Worm (Caenorhabditis elegans): ENCODE data around the gene C54G10.1.

C54G10.1 gene

DNA sequence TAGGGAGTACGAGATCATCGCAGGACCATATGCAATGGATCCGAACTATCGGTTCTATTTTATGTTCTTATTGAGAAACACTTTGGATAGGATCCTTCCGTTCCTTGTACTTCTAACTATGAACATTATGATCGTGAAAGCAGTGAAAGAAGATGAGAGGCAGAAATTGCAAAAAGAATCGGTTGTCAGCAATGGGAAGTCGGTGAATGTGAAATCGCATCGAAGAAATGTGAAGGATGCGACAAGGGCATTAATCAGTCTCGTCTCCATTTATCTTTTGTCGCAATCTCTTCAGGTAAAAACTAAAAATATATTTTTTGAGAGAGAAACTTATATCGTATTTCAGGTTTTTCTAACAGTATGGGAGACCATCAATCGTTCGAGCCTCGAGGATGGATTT, 42.0 kb downstream of the C54G10.1 start:
- TF ChIP-seq blmp-1 (tag; optimal IDR thresholded peaks at IDR 0.05) (peak; percentile 58), nhr-85 (tag) (peak; percentile 71), egl-13 (tag; optimal IDR thresholded peaks at IDR 0.05) (no peak)

DNA sequence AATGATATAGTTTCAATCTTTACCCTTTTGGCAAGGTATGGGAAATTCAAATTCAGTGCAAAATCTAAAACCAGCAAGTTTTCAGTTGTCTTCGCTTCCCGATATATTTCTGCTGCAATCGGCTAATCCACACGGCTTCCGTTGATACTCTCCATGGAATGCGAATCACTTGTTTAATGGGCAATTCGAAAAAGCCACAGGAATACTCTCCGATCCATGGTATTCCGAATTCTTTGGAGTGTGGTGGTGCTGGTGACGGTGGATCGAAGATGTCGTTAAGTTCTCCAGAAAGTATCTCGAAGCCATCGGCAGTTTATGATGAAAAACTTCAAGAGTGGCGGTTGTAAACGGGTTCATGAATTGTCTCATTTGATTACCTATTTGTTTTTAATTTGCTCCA, 42.4 kb downstream of the C54G10.1 start:
- TF ChIP-seq snpc-4 (tag; optimal IDR thresholded peaks at IDR 0.05) (no peak), mef-2 (tag; optimal IDR thresholded peaks at IDR 0.05) (no peak), nhr-11 (tag; optimal IDR thresholded peaks at IDR 0.05) (no peak), dsc-1 (tag; optimal IDR thresholded peaks at IDR 0.05) (no peak), mab-9 (GFP tag; IDR thresholded peaks at IDR 0.05) (no peak), efl-1 (optimal IDR thresholded peaks at IDR 0.05) (no peak), efl-1 (GFP tag; optimal IDR thresholded peaks at IDR 0.05 in 1 of 2) (peak in 1 of 2 experiments; percentile 81), ama-1 (optimal IDR thresholded peaks at IDR 0.05) (peak; percentile 22)

DNA sequence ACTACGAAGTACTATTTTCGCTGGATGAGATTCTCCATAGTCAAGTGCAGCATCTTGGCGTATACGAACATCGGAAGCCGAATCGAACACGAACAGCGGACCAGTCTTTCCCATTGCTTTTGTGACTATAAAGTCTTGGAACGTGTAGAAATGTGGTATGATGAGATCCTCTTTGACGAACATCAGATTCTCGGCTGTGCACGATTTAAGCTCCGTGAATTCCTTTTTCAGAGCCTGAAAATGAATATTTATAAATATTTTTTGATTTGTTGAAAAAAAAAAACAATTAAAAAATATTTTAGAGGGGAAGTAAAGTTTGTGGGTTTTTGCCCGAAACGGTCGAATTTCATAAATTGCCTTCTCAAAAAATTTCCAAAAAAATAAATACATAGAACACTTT, 43.0 kb downstream of the C54G10.1 start:
- TF ChIP-seq vab-15 (tag; optimal IDR thresholded peaks at IDR 0.05) (no peak), unc-62 (GFP tag; optimal IDR thresholded peaks at IDR 0.05) (no peak), efl-1 (optimal IDR thresholded peaks at IDR 0.05) (no peak), efl-1 (GFP tag; optimal IDR thresholded peaks at IDR 0.05 in 1 of 2) (peak in 1 of 2 experiments; percentile 90)

DNA sequence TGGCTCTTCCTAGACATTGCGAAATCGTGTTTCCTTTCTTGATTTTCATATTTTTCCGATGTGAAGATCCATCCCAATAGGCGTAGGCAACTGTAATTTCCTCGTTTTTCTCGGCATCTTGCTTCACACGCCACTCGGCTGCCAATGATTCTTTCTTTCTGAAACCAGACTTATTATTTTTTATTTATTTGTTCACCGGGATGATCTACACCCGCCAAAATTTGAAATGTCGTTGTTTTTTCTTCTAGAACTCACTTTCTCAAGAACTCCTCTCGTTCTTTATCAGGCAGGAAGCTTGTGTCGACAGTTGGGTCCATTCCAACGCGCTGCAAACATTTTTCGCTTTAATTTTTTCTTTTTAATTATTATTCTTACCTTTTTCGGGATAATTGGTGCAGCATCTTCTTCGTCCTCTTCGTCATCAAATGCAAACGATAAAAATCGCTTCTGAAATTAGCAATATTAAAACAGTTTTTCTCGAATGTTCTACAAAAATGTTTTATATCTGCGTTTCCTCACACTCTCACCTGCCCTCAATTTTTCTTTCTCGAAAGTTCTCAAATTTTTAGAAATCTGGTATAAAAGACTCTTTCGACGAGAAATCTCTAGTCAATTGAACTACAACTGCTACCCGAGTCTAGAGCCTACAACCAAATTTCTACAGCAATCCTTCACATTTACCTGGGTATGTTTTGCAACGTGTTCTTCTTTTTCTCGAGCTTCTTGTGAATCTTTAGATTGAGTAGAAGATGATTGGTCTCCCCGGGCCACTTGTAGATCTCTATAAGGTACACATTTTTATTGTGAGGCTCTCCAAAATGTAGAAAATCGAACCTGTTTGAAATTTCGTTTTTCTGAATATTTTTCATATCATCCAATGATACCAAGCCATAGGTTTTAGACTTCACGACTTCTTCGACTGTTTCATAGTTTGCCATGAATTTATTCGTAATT, 43.7 kb downstream of the C54G10.1 start, which contains the start of gene hsp-90:
TSS of gene hsp-90 (plus strand) at position 560 of the 954 bp plus-strand sequence.
- TF ChIP-seq tbx-2 (tag; optimal IDR thresholded peaks at IDR 0.05) (no peak), mep-1 (tag; optimal IDR thresholded peaks at IDR 0.05) (no peak), pqm-1 (tag; optimal IDR thresholded peaks at IDR 0.05) (no peak), lin-39 (tag; optimal IDR thresholded peaks at IDR 0.05) (no peak), nhr-47 (tag; optimal IDR thresholded peaks at IDR 0.05) (no peak), nhr-20 (tag; optimal IDR thresholded peaks at IDR 0.05) (peak; percentile 8), efl-1 (optimal IDR thresholded peaks at IDR 0.05) (no peak), efl-1 (GFP tag; optimal IDR thresholded peaks at IDR 0.05 in 1 of 2) (peak in 1 of 2 experiments; percentile 50), alr-1 (tag; optimal IDR thresholded peaks at IDR 0.05; ENCODE audit: borderline replicate concordance) (no peak), egl-13 (tag; optimal IDR thresholded peaks at IDR 0.05) (no peak), unc-98 (GFP tag; IDR thresholded peaks at IDR 0.05) (no peak), snu-23 (GFP tag; optimal IDR thresholded peaks at IDR 0.05) (peak; percentile 3)

DNA sequence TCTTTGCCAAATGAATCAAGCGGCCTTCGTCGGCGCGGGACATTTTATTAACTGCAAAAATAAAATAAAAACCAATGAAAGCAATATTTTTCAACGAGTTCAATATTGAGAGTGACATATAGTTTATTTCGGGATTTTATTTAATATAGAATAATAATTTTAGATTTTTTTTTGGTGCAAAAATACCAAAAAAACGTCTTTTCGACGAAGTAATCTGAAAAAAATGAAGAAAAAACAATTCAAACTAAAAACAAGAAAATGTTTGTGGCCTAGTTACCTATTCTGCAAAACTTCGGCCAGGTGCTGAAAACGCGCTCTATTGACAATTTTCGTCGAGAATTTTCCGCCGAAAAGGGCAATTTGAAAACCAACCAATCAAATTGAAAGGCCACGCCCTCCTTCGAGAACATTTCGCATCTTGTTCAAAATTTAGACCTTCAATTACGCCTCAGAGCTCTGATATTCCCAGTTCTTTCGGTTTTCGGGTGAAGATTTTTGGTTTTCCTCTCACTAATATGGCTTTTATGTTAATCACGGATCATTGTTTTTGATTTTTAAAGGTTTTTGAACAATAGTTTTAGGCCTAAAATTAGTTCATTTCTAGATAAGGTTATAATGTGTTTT, 44.6 kb downstream of the C54G10.1 start, which contains the start of gene C47E8.4:
TSS of gene C47E8.4 (minus strand) at position 51 of the 624 bp plus-strand sequence.
- TF ChIP-seq swsn-7 (tag; optimal IDR thresholded peaks at IDR 0.05) (peak; percentile 99), elt-2 (tag; optimal IDR thresholded peaks at IDR 0.05) (peak; percentile 90), fkh-8 (tag; optimal IDR thresholded peaks at IDR 0.05) (peak; percentile 100), aly-2 (tag; optimal IDR thresholded peaks at IDR 0.05) (peak; percentile 95), alr-1 (tag; optimal IDR thresholded peaks at IDR 0.05; ENCODE audit: borderline replicate concordance) (no peak), aha-1 (tag; optimal IDR thresholded peaks at IDR 0.05) (peak; percentile 94), pax-3 (tag; optimal IDR thresholded peaks at IDR 0.05) (peak; percentile 100), mab-9 (GFP tag; IDR thresholded peaks at IDR 0.05) (peak; percentile 99), ces-1 (GFP tag; optimal IDR thresholded peaks at IDR 0.05) (no peak), ceh-88 (GFP tag; IDR thresholded peaks at IDR 0.05) (peak; percentile 96), xbp-1 (tag; optimal IDR thresholded peaks at IDR 0.05) (peak; percentile 99), ztf-11 (tag; optimal IDR thresholded peaks at IDR 0.05) (peak; percentile 53 to 100), unc-98 (GFP tag; IDR thresholded peaks at IDR 0.05) (peak; percentile 97), dsc-1 (tag; optimal IDR thresholded peaks at IDR 0.05) (peak; percentile 99), pqm-1 (tag; optimal IDR thresholded peaks at IDR 0.05) (peak; percentile 70), blmp-1 (tag; optimal IDR thresholded peaks at IDR 0.05) (peak; percentile 80), sptf-1 (tag; optimal IDR thresholded peaks at IDR 0.05) (no peak), mep-1 (tag; optimal IDR thresholded peaks at IDR 0.05) (peak; percentile 98), nhr-71 (tag; optimal IDR thresholded peaks at IDR 0.05) (peak; percentile 100), egl-13 (tag; optimal IDR thresholded peaks at IDR 0.05) (peak; percentile 99), isw-1 (GFP tag; IDR thresholded peaks at IDR 0.05) (peak; percentile 100), lin-14 (GFP tag; optimal IDR thresholded peaks at IDR 0.05) (peak; percentile 99), C16A3.4 (tag; optimal IDR thresholded peaks at IDR 0.05) (peak; percentile 97), nhr-12 (tag; optimal IDR thresholded peaks at IDR 0.05) (peak; percentile 74), nhr-28 (tag; optimal IDR thresholded peaks at IDR 0.05) (peak; percentile 72), zip-4 (GFP tag; optimal IDR thresholded peaks at IDR 0.05) (peak; percentile 94), nhr-47 (tag; optimal IDR thresholded peaks at IDR 0.05) (peak; percentile 99), ceh-90 (tag; optimal IDR thresholded peaks at IDR 0.05) (peak; percentile 96), fos-1 (tag; optimal IDR thresholded peaks at IDR 0.05) (peak; percentile 95)
